Worm (Caenorhabditis elegans) whole organism, L1 larva: ENCODE measurements around the gene pat-2.

Experiments used
- C04F5.9 ChIP-seq: sonication (generic microtip); optimal IDR thresholded peaks from 2 replicates; lab custom pipeline; 2016; ENCODE audit warnings: missing genetic modification characterization, missing compliant biosample characterization
- C16A3.4 ChIP-seq: fragments of 150-350 bp; optimal IDR thresholded peaks from 2 replicates; lab custom pipeline; 2014; ENCODE audit warnings: missing biosample characterization, missing genetic modification characterization
- F16B12.6 ChIP-seq: fragments of 150-350 bp; optimal IDR thresholded peaks from 2 replicates; lab custom pipeline; 2014; ENCODE audit warnings: missing biosample characterization, missing genetic modification characterization
- Y116A8C.19 ChIP-seq: sonication (generic microtip); optimal IDR thresholded peaks from 2 replicates; lab custom pipeline; 2016; ENCODE audit warnings: missing compliant biosample characterization, missing genetic modification characterization, borderline replicate concordance
- aha-1 ChIP-seq: fragments of 150-350 bp; optimal IDR thresholded peaks from 2 replicates; lab custom pipeline; 2014; ENCODE audit warnings: missing biosample characterization, missing genetic modification characterization
- alr-1 ChIP-seq: fragments of 200-800 bp; sonication (Bioruptor generic); optimal IDR thresholded peaks from 2 replicates; lab custom pipeline; 2018; ENCODE audit warnings: borderline replicate concordance, mild to moderate bottlenecking, missing genetic modification characterization, missing compliant biosample characterization
- aly-2 ChIP-seq: fragments of 150-350 bp; optimal IDR thresholded peaks from 2 replicates; lab custom pipeline; 2014; ENCODE audit warnings: missing biosample characterization, missing genetic modification characterization
- blmp-1 ChIP-seq: fragments of 150-350 bp; optimal IDR thresholded peaks from 2 replicates; lab custom pipeline; 2014; ENCODE audit warnings: missing biosample characterization, missing genetic modification characterization
- ceh-8 ChIP-seq: fragments of 200-800 bp; sonication (Bioruptor generic); optimal IDR thresholded peaks from 2 replicates; lab custom pipeline; 2018; ENCODE audit warnings: mild to moderate bottlenecking, missing genetic modification characterization, moderate library complexity, missing compliant biosample characterization
- ceh-82 ChIP-seq, 3 experiments: fragments of 150-350 bp in 1 of 3; sonication (generic microtip) in 2 of 3; optimal IDR thresholded peaks; 2 replicates each; lab custom pipeline; 2014 to 2017; ENCODE audit warnings: missing biosample characterization in 3 of 3, missing genetic modification characterization in 3 of 3
- ceh-90 ChIP-seq: sonication (generic microtip); optimal IDR thresholded peaks from 2 replicates; lab custom pipeline; 2016; ENCODE audit warnings: missing genetic modification characterization, missing compliant biosample characterization
- ces-1 ChIP-seq: fragments of 150-350 bp; optimal IDR thresholded peaks from 2 replicates; lab custom pipeline; 2014; ENCODE audit warnings: missing biosample characterization, missing genetic modification reagents, missing genetic modification characterization
- dpl-1 ChIP-seq, 3 experiments: fragments of 150-350 bp in 2 of 3; sonication (generic microtip) in 1 of 3; optimal IDR thresholded peaks; 2 replicates each; lab custom pipeline; 2014 to 2017; ENCODE audit warnings: missing biosample characterization in 3 of 3, missing genetic modification characterization in 3 of 3, missing genetic modification reagents in 3 of 3
- dsc-1 ChIP-seq: sonication (generic microtip); optimal IDR thresholded peaks from 2 replicates; lab custom pipeline; 2016; ENCODE audit warnings: mild to moderate bottlenecking, missing genetic modification characterization, missing compliant biosample characterization
- efl-1 ChIP-seq, 4 experiments: fragments of 150-350 bp; optimal IDR thresholded peaks in 3 of 4; peaks in 1 of 4; 1 replicate in 1 of 4; 2 replicates in 3 of 4; lab custom pipeline; 2014; ENCODE audit warnings: missing biosample characterization in 2 of 4, missing genetic modification characterization in 2 of 4, missing genetic modification reagents in 2 of 4
- egl-13 ChIP-seq: sonication (generic microtip); optimal IDR thresholded peaks from 2 replicates; lab custom pipeline; 2016; ENCODE audit warnings: missing genotype, missing genetic modification reagents, missing genetic modification characterization, missing compliant biosample characterization
- egl-27 ChIP-seq, 2 experiments: fragments of 150-350 bp in 1 of 2; sonication (generic microtip); optimal IDR thresholded peaks; 3 replicates each; lab custom pipeline; 2017 to 2018; ENCODE audit warnings: missing biosample characterization in 2 of 2, missing genetic modification characterization in 2 of 2, missing genetic modification reagents in 2 of 2
- elt-3 ChIP-seq, 6 experiments: fragments of 150-350 bp in 1 of 6; sonication (generic microtip); optimal IDR thresholded peaks; 2 replicates each; lab custom pipeline; 2017 to 2018; ENCODE audit warnings: missing biosample characterization in 6 of 6, missing genetic modification characterization in 6 of 6, inconsistent platforms in 1 of 6
- ets-5 ChIP-seq: fragments of 200-800 bp; sonication (Bioruptor generic); IDR thresholded peaks from 2 replicates; pipeline ENCODE4 v1.3.6; 2022; ENCODE audit warnings: missing genetic modification characterization, missing compliant biosample characterization
- fkh-4 ChIP-seq: sonication (generic microtip); optimal IDR thresholded peaks from 2 replicates; lab custom pipeline; 2016; ENCODE audit warnings: missing compliant biosample characterization, missing genetic modification characterization, borderline replicate concordance
- hlh-17 ChIP-seq: fragments of 200-800 bp; sonication (Bioruptor generic); optimal IDR thresholded peaks from 2 replicates; lab custom pipeline; 2018; ENCODE audit warnings: missing genetic modification characterization, mild to moderate bottlenecking, missing compliant biosample characterization, moderate library complexity, borderline replicate concordance
- hlh-4 ChIP-seq: sonication (generic microtip); optimal IDR thresholded peaks from 2 replicates; lab custom pipeline; 2016; ENCODE audit warnings: mild to moderate bottlenecking, missing genetic modification characterization, missing compliant biosample characterization
- irx-1 ChIP-seq: sonication (generic microtip); optimal IDR thresholded peaks from 2 replicates; lab custom pipeline; 2016; ENCODE audit warnings: missing genetic modification characterization, missing compliant biosample characterization
- isw-1 ChIP-seq: fragments of 200-800 bp; sonication (Bioruptor generic); IDR thresholded peaks from 2 replicates; pipeline ENCODE4 v1.3.6; 2022; ENCODE audit warnings: missing genetic modification characterization, missing compliant biosample characterization
- jun-1 ChIP-seq: fragments of 150-350 bp; optimal IDR thresholded peaks from 2 replicates; lab custom pipeline; 2014; ENCODE audit warnings: missing biosample characterization, missing genetic modification reagents, missing genetic modification characterization
- lin-14 ChIP-seq: fragments of 200-800 bp; sonication (Bioruptor generic); optimal IDR thresholded peaks from 2 replicates; lab custom pipeline; 2018; ENCODE audit warnings: mild to moderate bottlenecking, missing genetic modification characterization, moderate library complexity, missing compliant biosample characterization
- lin-35 ChIP-seq, 2 experiments: fragments of 150-350 bp; optimal IDR thresholded peaks; 2 replicates each; lab custom pipeline; 2014; ENCODE audit warnings: missing biosample characterization in 2 of 2, missing genetic modification characterization in 2 of 2, missing genetic modification reagents in 2 of 2
- lir-3 ChIP-seq: sonication (generic microtip); optimal IDR thresholded peaks from 2 replicates; lab custom pipeline; 2016; ENCODE audit warnings: mild to moderate bottlenecking, missing genetic modification characterization, moderate library complexity, missing compliant biosample characterization; ENCODE audit not compliant: poor library complexity
- mdl-1 ChIP-seq, 2 experiments: fragments of 150-350 bp; optimal IDR thresholded peaks; 2 replicates each; lab custom pipeline; 2014 to 2017; ENCODE audit warnings: missing biosample characterization in 2 of 2, missing genetic modification characterization in 2 of 2, inconsistent platforms in 1 of 2
- mef-2 ChIP-seq: fragments of 150-350 bp; optimal IDR thresholded peaks from 2 replicates; lab custom pipeline; 2014; ENCODE audit warnings: missing biosample characterization, missing genetic modification characterization
- nhr-12 ChIP-seq: sonication (generic microtip); optimal IDR thresholded peaks from 2 replicates; lab custom pipeline; 2017; ENCODE audit warnings: missing biosample characterization, missing genetic modification characterization
- nhr-237 ChIP-seq: fragments of 150-350 bp; optimal IDR thresholded peaks from 2 replicates; lab custom pipeline; 2014; ENCODE audit warnings: missing biosample characterization, missing genetic modification characterization
- nhr-47 ChIP-seq: sonication (generic microtip); optimal IDR thresholded peaks from 2 replicates; lab custom pipeline; 2016; ENCODE audit warnings: mild to moderate bottlenecking, missing genetic modification characterization, moderate library complexity, missing compliant biosample characterization
- nhr-71 ChIP-seq: sonication (generic microtip); optimal IDR thresholded peaks from 2 replicates; lab custom pipeline; 2016; ENCODE audit warnings: mild to moderate bottlenecking, missing genetic modification characterization, moderate library complexity, missing compliant biosample characterization
- nhr-77 ChIP-seq: fragments of 150-350 bp; optimal IDR thresholded peaks from 2 replicates; lab custom pipeline; 2014; ENCODE audit warnings: missing biosample characterization, missing genetic modification characterization
- nhr-90 ChIP-seq: sonication (generic microtip); optimal IDR thresholded peaks from 2 replicates; lab custom pipeline; 2016; ENCODE audit warnings: mild to moderate bottlenecking, missing genetic modification characterization, missing compliant biosample characterization; ENCODE audit not compliant: poor library complexity
- rnt-1 ChIP-seq: sonication (generic microtip); optimal IDR thresholded peaks from 2 replicates; lab custom pipeline; 2016; ENCODE audit warnings: mild to moderate bottlenecking, missing genetic modification characterization, moderate library complexity, missing compliant biosample characterization
- skn-1 ChIP-seq: fragments of 150-350 bp; optimal IDR thresholded peaks from 2 replicates; lab custom pipeline; 2014; ENCODE audit warnings: missing biosample characterization, missing genetic modification characterization
- snpc-4 ChIP-seq: fragments of 150-350 bp; optimal IDR thresholded peaks from 2 replicates; lab custom pipeline; 2014; ENCODE audit warnings: missing biosample characterization, missing genetic modification characterization
- snu-23 ChIP-seq: sonication (generic microtip); optimal IDR thresholded peaks from 2 replicates; lab custom pipeline; 2016; ENCODE audit warnings: missing genetic modification characterization, missing compliant biosample characterization
- sox-4 ChIP-seq: sonication (generic microtip); optimal IDR thresholded peaks from 2 replicates; lab custom pipeline; 2016; ENCODE audit warnings: missing genetic modification characterization, missing compliant biosample characterization
- tlp-1 ChIP-seq: fragments of 150-350 bp; optimal IDR thresholded peaks from 2 replicates; lab custom pipeline; 2014; ENCODE audit warnings: missing biosample characterization, missing genetic modification characterization
- unc-130 ChIP-seq: fragments of 150-350 bp; optimal IDR thresholded peaks from 2 replicates; lab custom pipeline; 2017; ENCODE audit warnings: missing biosample characterization, missing genetic modification characterization, inconsistent platforms
- unc-62 ChIP-seq: fragments of 150-350 bp; optimal IDR thresholded peaks from 2 replicates; lab custom pipeline; 2014; ENCODE audit warnings: missing biosample characterization, missing genetic modification reagents, missing genetic modification characterization
- unc-86 ChIP-seq: sonication (generic microtip); optimal IDR thresholded peaks from 2 replicates; lab custom pipeline; 2016; ENCODE audit warnings: missing genetic modification characterization, missing compliant biosample characterization
- xbp-1 ChIP-seq: sonication (generic microtip); optimal IDR thresholded peaks from 2 replicates; lab custom pipeline; 2016; ENCODE audit warnings: missing genetic modification characterization, missing compliant biosample characterization
- zag-1 ChIP-seq: fragments of 150-350 bp; optimal IDR thresholded peaks from 2 replicates; lab custom pipeline; 2014; ENCODE audit warnings: missing biosample characterization, missing genetic modification characterization
- zip-4 ChIP-seq: fragments of 200-800 bp; sonication (Bioruptor generic); optimal IDR thresholded peaks from 2 replicates; lab custom pipeline; 2018; ENCODE audit warnings: mild to moderate bottlenecking, missing genetic modification characterization, moderate library complexity, missing compliant biosample characterization
- ztf-11 ChIP-seq, 2 experiments: sonication (generic microtip); optimal IDR thresholded peaks; 2 replicates each; lab custom pipeline; 2016 to 2017; ENCODE audit warnings: missing genetic modification characterization in 2 of 2, missing biosample characterization in 1 of 2, missing compliant biosample characterization in 1 of 2

pat-2 gene

DNA sequence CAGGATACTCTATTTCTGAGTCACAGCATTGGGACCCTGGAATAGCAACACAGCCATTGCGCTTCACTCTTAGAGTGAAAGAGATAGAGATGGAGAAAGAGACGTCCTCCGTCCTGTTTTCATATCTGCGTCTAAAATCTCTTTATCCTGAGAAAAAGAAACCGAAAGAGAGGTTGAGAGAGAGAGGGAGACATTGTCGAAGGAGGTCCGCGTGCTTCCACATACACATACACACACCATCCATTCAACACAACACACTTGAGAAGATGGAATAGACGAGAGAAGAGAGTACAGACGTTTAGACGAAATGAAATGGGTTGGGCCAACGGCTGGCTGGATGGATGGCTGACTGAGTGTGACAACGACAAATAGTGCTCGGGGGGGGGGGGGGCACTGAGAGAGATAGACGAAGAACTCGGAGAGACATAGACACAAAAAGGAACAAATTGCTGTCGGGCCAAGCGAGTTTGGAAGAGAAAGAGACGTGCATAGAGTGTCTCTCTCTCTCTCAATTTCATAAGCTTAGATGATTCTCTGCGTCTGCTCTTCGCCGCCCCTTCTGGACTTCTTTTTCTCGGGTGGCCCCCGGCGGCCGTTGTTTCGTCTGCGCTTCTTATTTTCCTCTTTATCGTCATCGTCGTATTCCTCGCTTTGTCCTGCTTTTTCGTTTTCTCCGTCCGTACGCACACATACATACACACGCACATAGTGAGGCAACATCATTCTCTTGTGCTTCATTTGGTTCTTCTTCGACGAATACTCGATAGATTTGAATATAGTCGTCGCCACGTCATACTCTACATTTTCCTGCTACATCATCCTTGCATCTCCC lies 18.5 kb upstream of the pat-2 start, which contains the start of gene F54F2.6 (continued):
- TF ChIP-seq F16B12.6: peak; percentile 8
- TF ChIP-seq unc-130: peak; percentile 75
- peak; percentile 74 for TF ChIP-seq aly-2 (tag; lab: Kevin White, UChicago)
- peak; percentile 60 for TF ChIP-seq lir-3 (tag; lab: Kevin White, UChicago)
- TF ChIP-seq egl-27 (tag; optimal IDR thresholded peaks at IDR 0.05; lab: Kevin White, UChicago): peak; percentile 85 to 94
- peak; percentile 74 to 86 (median 75) for TF ChIP-seq ceh-82 (tag; optimal IDR thresholded peaks at IDR 0.05; lab: Kevin White, UChicago)
- peak; percentile 61 to 67 for TF ChIP-seq lin-35 (GFP tag; optimal IDR thresholded peaks at IDR 0.05; lab: Kevin White, UChicago)
- TF ChIP-seq C16A3.4 (tag; lab: Kevin White, UChicago): peak; percentile 73
- TF ChIP-seq elt-3 (tag; optimal IDR thresholded peaks at IDR 0.05; lab: Kevin White, UChicago): peak in 1 of 6 experiments; percentile 23
- TF ChIP-seq snpc-4 (tag; lab: Kevin White, UChicago): peak; percentile 62
- peak; percentile 79 for TF ChIP-seq fkh-4 (tag; lab: Kevin White, UChicago)
- TF ChIP-seq alr-1 (tag; lab: Kevin White, UChicago): no peak
- TF ChIP-seq unc-86 (tag; lab: Kevin White, UChicago): peak; percentile 98
- no peak for TF ChIP-seq C04F5.9 (tag; lab: Kevin White, UChicago)
- TF ChIP-seq egl-13: peak; percentile 93
- TF ChIP-seq rnt-1 (tag; lab: Kevin White, UChicago): peak; percentile 86
- peak; percentile 89 for TF ChIP-seq irx-1
- peak; percentile 83 for TF ChIP-seq xbp-1 (tag; lab: Kevin White, UChicago)
- TF ChIP-seq tlp-1 (tag; lab: Kevin White, UChicago): no peak
- peak; percentile 64 to 94 for TF ChIP-seq mdl-1 (tag; optimal IDR thresholded peaks at IDR 0.05; lab: Kevin White, UChicago)
- TF ChIP-seq ceh-8 (GFP tag; lab: Kevin White, UChicago): peak; percentile 67
- peak; percentile 90 for TF ChIP-seq snu-23 (GFP tag; lab: Kevin White, UChicago)
- TF ChIP-seq ceh-90 (tag; lab: Kevin White, UChicago): peak; percentile 17
- TF ChIP-seq lin-14: peak; percentile 100
- TF ChIP-seq nhr-90: peak; percentile 54
- TF ChIP-seq zag-1: peak; percentile 71
- TF ChIP-seq nhr-71: peak; percentile 98
- peak; percentile 87 for TF ChIP-seq nhr-77 (tag; lab: Kevin White, UChicago)
- no peak for TF ChIP-seq ces-1 (GFP tag; lab: Kevin White, UChicago)
- peak; percentile 80 for TF ChIP-seq jun-1
- TF ChIP-seq unc-62: peak; percentile 69
- TF ChIP-seq nhr-12 (tag; lab: Kevin White, UChicago): no peak
- TF ChIP-seq nhr-47 (tag; lab: Kevin White, UChicago): peak; percentile 94
- peak; percentile 73 to 79 for TF ChIP-seq efl-1 (optimal IDR thresholded peaks at IDR 0.05; lab: Kevin White, UChicago)
- TF ChIP-seq efl-1 (GFP tag; optimal IDR thresholded peaks at IDR 0.05 in 1 of 2; lab: Kevin White, UChicago): peak; percentile 22 to 95
- TF ChIP-seq hlh-17 (GFP tag; lab: Kevin White, UChicago): no peak
- peak in 1 of 2 experiments; percentile 61 for TF ChIP-seq ztf-11 (tag; optimal IDR thresholded peaks at IDR 0.05; lab: Kevin White, UChicago)
- TF ChIP-seq zip-4 (GFP tag; lab: Kevin White, UChicago): peak; percentile 53
- no peak for TF ChIP-seq Y116A8C.19
- TF ChIP-seq ets-5 (GFP tag; lab: Robert Waterston, UW): no peak
- peak; percentile 84 for TF ChIP-seq mef-2 (tag; lab: Kevin White, UChicago)
- no peak for TF ChIP-seq nhr-237 (tag; lab: Kevin White, UChicago)
- peak; percentile 59 for TF ChIP-seq sox-4
- TF ChIP-seq isw-1 (GFP tag; lab: Robert Waterston, UW): peak; percentile 73
- no peak for TF ChIP-seq skn-1 (tag; lab: Kevin White, UChicago)
- peak; percentile 26 to 60 (median 51) for TF ChIP-seq dpl-1 (GFP tag; optimal IDR thresholded peaks at IDR 0.05; lab: Kevin White, UChicago)
- TF ChIP-seq aha-1: peak; percentile 46
- peak; percentile 84 for TF ChIP-seq blmp-1 (tag; lab: Kevin White, UChicago)
- peak; percentile 89 for TF ChIP-seq dsc-1
- TF ChIP-seq hlh-4 (tag; lab: Kevin White, UChicago): no peak
